Fruit fly (Drosophila melanogaster) whole organism, wandering third instar larva: ENCODE results near the gene DnaJ-1.
A peak's percentile ranks its signal among the peaks of the same experiment; 100 is the strongest.

ENCODE experiments used
- Abd-B ChIP-seq: fragments of >200 bp; optimal IDR thresholded peaks from 2 replicates; lab custom pipeline; 2017; ENCODE audit warnings: missing biosample characterization, missing genetic modification characterization
- CG32264 ChIP-seq: fragments of 200-800 bp; sonication (Bioruptor generic); optimal IDR thresholded peaks from 2 replicates; lab custom pipeline; 2016; ENCODE audit warnings: missing biosample characterization, missing genetic modification characterization
- CG9705 ChIP-seq: fragments of 200-800 bp; sonication (Bioruptor generic); optimal IDR thresholded peaks from 2 replicates; lab custom pipeline; 2018; ENCODE audit warnings: missing biosample characterization, mild to moderate bottlenecking, missing genetic modification characterization
- CrebA ChIP-seq: fragments of 200-800 bp; sonication (Bioruptor generic); optimal IDR thresholded peaks from 2 replicates; lab custom pipeline; 2016; ENCODE audit warnings: missing biosample characterization, mild to moderate bottlenecking, missing genetic modification characterization, borderline replicate concordance
- Dif ChIP-seq: fragments of 200-275, 200-300 bp; sonication (Bioruptor generic); optimal IDR thresholded peaks from 2 replicates; lab custom pipeline; 2018; ENCODE audit warnings: missing biosample characterization, missing genetic modification characterization; ENCODE audit not compliant: partially characterized antibody
- GATAd ChIP-seq: sonication (Bioruptor generic); optimal IDR thresholded peaks from 2 replicates; lab custom pipeline; 2016; ENCODE audit warnings: missing biosample characterization, missing genetic modification characterization
- HLH106 ChIP-seq: fragments of 200-800 bp; optimal IDR thresholded peaks from 3 replicates; lab custom pipeline; 2019; ENCODE audit warnings: missing biosample characterization, mild to moderate bottlenecking, missing genetic modification characterization, moderate library complexity
- Hnf4 ChIP-seq: fragments of 200-800 bp; sonication (Bioruptor generic); optimal IDR thresholded peaks from 2 replicates; lab custom pipeline; 2016; ENCODE audit warnings: missing biosample characterization, mild to moderate bottlenecking, missing genetic modification characterization
- Hr83 ChIP-seq: fragments of 200-300 bp; sonication (Bioruptor generic); optimal IDR thresholded peaks from 2 replicates; lab custom pipeline; 2016; ENCODE audit warnings: missing biosample characterization, mild to moderate bottlenecking, missing genetic modification characterization, moderate library complexity; ENCODE audit not compliant: poor library complexity, severe bottlenecking
- Jra ChIP-seq: sonication (Bioruptor generic); optimal IDR thresholded peaks from 2 replicates; lab custom pipeline; 2016; ENCODE audit warnings: missing biosample characterization, missing genetic modification characterization
- Mio ChIP-seq: sonication (Bioruptor generic); optimal IDR thresholded peaks from 2 replicates; lab custom pipeline; 2016; ENCODE audit warnings: missing biosample characterization, missing genetic modification characterization
- Myc ChIP-seq: fragments of >200 bp; optimal IDR thresholded peaks from 2 replicates; lab custom pipeline; 2017
- OdsH ChIP-seq: fragments of 200-800 bp; sonication (Bioruptor generic); optimal IDR thresholded peaks from 2 replicates; lab custom pipeline; 2016; ENCODE audit warnings: missing biosample characterization, mild to moderate bottlenecking, missing genetic modification characterization
- Rel ChIP-seq, 2 experiments: fragments of 200-800 bp; sonication (Bioruptor generic) in 1 of 2; optimal IDR thresholded peaks; 2 replicates in 1 of 2; 3 replicates in 1 of 2; lab custom pipeline; 2016 to 2019; ENCODE audit warnings: mild to moderate bottlenecking in 2 of 2, missing biosample characterization in 2 of 2, missing genetic modification characterization in 2 of 2, moderate library complexity in 1 of 2
- Sp1 ChIP-seq: fragments of 200-800 bp; sonication (Bioruptor generic); optimal IDR thresholded peaks from 3 replicates; lab custom pipeline; 2019; ENCODE audit warnings: missing biosample characterization, mild to moderate bottlenecking, missing genetic modification characterization, moderate library complexity
- Vsx2 ChIP-seq: fragments of 200-300, 225-300 bp; sonication (Bioruptor generic); optimal IDR thresholded peaks from 2 replicates; lab custom pipeline; 2018; ENCODE audit warnings: missing biosample characterization, missing genetic modification characterization; ENCODE audit not compliant: partially characterized antibody
- br ChIP-seq: fragments of 200-800 bp; sonication (Bioruptor generic); optimal IDR thresholded peaks from 2 replicates; lab custom pipeline; 2016; ENCODE audit warnings: missing biosample characterization, missing genetic modification characterization
- brk ChIP-seq: fragments of 200-800 bp; sonication (Bioruptor generic); optimal IDR thresholded peaks from 2 replicates; lab custom pipeline; 2016; ENCODE audit warnings: missing biosample characterization, mild to moderate bottlenecking, missing genetic modification characterization
- dl ChIP-seq, 2 experiments: fragments of 175-275, 200-275 bp in 1 of 2; fragments of 200-275 bp in 1 of 2; sonication (Bioruptor generic); optimal IDR thresholded peaks; lab custom pipeline; 2018; ENCODE audit warnings: mild to moderate bottlenecking in 2 of 2, missing biosample characterization in 2 of 2, missing genetic modification characterization in 2 of 2, moderate library complexity in 2 of 2; ENCODE audit not compliant: partially characterized antibody in 2 of 2, insufficient read depth in 1 of 2
- dsf ChIP-seq: sonication (Bioruptor generic); optimal IDR thresholded peaks from 2 replicates; lab custom pipeline; 2016; ENCODE audit warnings: missing biosample characterization, missing genetic modification characterization, borderline replicate concordance
- ey ChIP-seq: fragments of 200-800 bp; sonication (Bioruptor generic); optimal IDR thresholded peaks from 2 replicates; lab custom pipeline; 2016; ENCODE audit warnings: missing biosample characterization, missing genetic modification characterization
- foxo ChIP-seq, 2 experiments: fragments of 200-800 bp; sonication (Bioruptor generic); optimal IDR thresholded peaks; 2 replicates in 1 of 2; 3 replicates in 1 of 2; lab custom pipeline; 2016 to 2017; ENCODE audit warnings: missing biosample characterization in 2 of 2, missing genetic modification characterization in 2 of 2
- fru ChIP-seq: fragments of 200-800 bp; sonication (Bioruptor generic); optimal IDR thresholded peaks from 3 replicates; lab custom pipeline; 2016; ENCODE audit warnings: missing biosample characterization, mild to moderate bottlenecking, missing genetic modification characterization
- h ChIP-seq: fragments of 200-800 bp; sonication (Bioruptor generic); optimal IDR thresholded peaks from 3 replicates; lab custom pipeline; 2016; ENCODE audit warnings: missing biosample characterization, mild to moderate bottlenecking, missing genetic modification characterization
- pan ChIP-seq: fragments of >200 bp; optimal IDR thresholded peaks from 2 replicates; lab custom pipeline; 2017
- psq ChIP-seq: fragments of 200-800 bp; sonication (Bioruptor generic); optimal IDR thresholded peaks from 3 replicates; lab custom pipeline; 2017; ENCODE audit warnings: missing biosample characterization, mild to moderate bottlenecking, missing genetic modification characterization, moderate library complexity
- rgr ChIP-seq: fragments of 200-800 bp; sonication (Bioruptor generic); optimal IDR thresholded peaks from 3 replicates; lab custom pipeline; 2016; ENCODE audit warnings: missing biosample characterization, mild to moderate bottlenecking, missing genetic modification characterization
- sage ChIP-seq: fragments of 200-800 bp; sonication (Bioruptor generic); optimal IDR thresholded peaks from 2 replicates; lab custom pipeline; 2016; ENCODE audit warnings: missing biosample characterization, mild to moderate bottlenecking, missing genetic modification characterization
- sv ChIP-seq: fragments of 200-800 bp; sonication (Bioruptor generic); optimal IDR thresholded peaks from 3 replicates; lab custom pipeline; 2016; ENCODE audit warnings: missing biosample characterization, missing genetic modification characterization
- tai ChIP-seq: sonication (Bioruptor generic); optimal IDR thresholded peaks from 2 replicates; lab custom pipeline; 2016; ENCODE audit warnings: missing biosample characterization, missing genetic modification characterization
- usp ChIP-seq: fragments of >200 bp; optimal IDR thresholded peaks from 2 replicates; lab custom pipeline; 2017; ENCODE audit warnings: missing biosample characterization, missing genetic modification characterization
- woc ChIP-seq: sonication (Bioruptor generic); optimal IDR thresholded peaks from 2 replicates; lab custom pipeline; 2016; ENCODE audit warnings: missing biosample characterization, mild to moderate bottlenecking, missing genetic modification characterization

The DnaJ-1 gene

DNA sequence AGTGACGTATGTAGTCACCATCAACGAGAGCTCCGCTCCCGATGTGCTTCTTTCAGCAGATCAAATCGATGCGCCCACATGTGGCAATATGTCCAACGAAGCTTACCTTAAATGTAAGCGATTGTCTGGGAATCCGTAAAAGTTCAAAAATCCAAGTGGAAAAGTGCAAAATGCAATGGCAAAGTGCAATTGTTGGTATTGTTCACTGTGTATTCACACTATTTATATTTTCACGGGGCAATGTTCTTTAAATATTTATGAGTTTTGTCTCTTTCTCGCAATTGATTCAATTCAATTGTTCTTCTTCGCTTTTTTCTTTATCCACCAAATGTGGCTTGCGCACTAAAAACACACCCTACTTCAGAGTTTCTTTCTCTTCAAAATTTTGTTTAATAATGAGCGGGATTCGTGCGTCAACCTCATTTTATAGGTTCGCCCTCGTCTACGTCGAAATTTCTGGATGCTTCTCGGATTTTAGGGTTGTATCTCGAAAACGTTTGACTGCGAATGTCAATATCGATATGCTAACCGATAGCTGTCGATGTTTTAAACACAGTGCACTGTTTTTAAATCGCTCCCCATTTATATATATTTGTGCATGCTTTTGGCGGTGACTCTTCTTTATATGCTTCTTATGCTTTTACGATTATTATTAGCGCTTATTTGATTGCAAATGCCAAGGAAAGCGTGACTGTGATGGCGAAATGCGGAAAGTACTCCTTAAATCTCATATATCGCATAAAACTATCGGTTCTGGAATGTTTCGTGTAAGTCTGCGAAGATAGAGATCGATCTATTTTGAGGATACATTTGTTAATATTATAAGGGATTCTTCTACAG is at the start of gene DnaJ-1:
DnaJ-1 (minus strand) TSS at position 450 of the 840 bp plus-strand sequence.
- TF ChIP-seq woc (GFP tag; lab: Kevin White, UChicago) (peak; percentile 61), foxo (GFP tag; optimal IDR thresholded peaks at IDR 0.05; lab: Kevin White, UChicago) (peak in 1 of 2 experiments; percentile 37), br (GFP tag; lab: Kevin White, UChicago) (peak; percentile 12), fru (GFP tag; lab: Kevin White, UChicago) (peak; percentile 23), Mio (GFP tag; lab: Kevin White, UChicago) (no peak), rgr (GFP tag; lab: Kevin White, UChicago) (peak; percentile 51), CG9705 (GFP tag; lab: Kevin White, UChicago) (no peak), h (GFP tag; lab: Kevin White, UChicago) (peak; percentile 44), ey (GFP tag; lab: Kevin White, UChicago) (no peak), HLH106 (tag; lab: Kevin White, UChicago) (peak; percentile 8), psq (GFP tag; lab: Kevin White, UChicago) (no peak), Hr83 (GFP tag; lab: Kevin White, UChicago) (peak; percentile 72), Abd-B (GFP tag; lab: Kevin White, UChicago) (no peak), Sp1 (GFP tag; lab: Kevin White, UChicago) (peak; percentile 79), dsf (GFP tag; lab: Kevin White, UChicago) (no peak), Jra (GFP tag; lab: Kevin White, UChicago) (peak; percentile 27), OdsH (GFP tag; lab: Kevin White, UChicago) (peak; percentile 18), CG32264 (GFP tag; lab: Kevin White, UChicago) (peak; percentile 10)

DNA sequence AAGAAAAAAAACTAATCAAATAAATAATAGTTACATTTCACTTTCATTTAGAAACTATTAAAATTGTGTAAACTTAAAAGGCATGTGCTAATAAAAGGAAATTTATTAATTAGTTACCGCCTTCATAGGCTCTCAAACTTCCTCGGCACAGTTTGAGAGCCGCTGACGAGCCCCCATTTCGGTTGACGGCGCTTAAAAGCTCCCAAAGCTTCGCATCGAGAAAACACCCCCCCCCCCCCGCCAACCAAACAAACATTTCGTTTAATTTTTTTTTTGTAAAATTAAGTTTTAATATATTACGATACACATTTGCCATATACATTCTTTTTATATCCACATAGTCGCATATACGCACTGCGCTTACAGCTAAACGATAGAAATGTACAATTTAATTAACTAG is 45.3 kb upstream of the DnaJ-1 start:
- TF ChIP-seq Myc (lab: Kevin White, UChicago) (peak; percentile 15), rgr (GFP tag; lab: Kevin White, UChicago) (no peak)
- TF ChIP-seq, all 38 proteins: peak for 1

DNA sequence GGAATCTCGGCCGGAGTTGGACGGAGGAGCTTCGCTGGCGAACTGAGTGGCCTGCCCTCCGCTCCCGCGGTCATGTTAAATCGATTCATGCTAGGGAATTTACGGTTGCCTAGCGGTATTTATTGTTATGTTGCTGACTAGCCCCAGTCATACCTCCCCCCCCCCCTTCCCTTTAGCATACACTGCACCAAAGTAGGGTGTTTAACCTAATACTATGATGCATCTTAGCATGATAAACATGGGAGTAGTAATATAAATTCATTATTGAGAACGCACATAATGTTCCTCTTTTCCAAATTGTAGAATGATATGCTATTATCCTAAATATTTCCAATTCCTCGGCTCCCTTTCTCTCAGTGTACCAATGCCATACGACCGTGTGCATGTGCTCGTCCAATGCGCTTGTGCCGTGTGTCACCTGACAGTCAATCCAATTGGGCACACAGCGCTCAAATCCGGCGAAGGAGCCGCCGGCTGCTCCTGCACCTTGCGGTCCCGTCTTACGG is 44.6 kb upstream of the DnaJ-1 start, which contains the start of gene Tektin-C:
Tektin-C (minus strand) TSS at position 51 of the 506 bp plus-strand sequence.
- TF ChIP-seq GATAd (GFP tag; lab: Kevin White, UChicago): no peak
- no peak for TF ChIP-seq dl (GFP tag; optimal IDR thresholded peaks at IDR 0.05; lab: Kevin White, UChicago; ENCODE audit: insufficient read depth in 1 of 2, partially characterized antibody in 2 of 2)
- no peak for TF ChIP-seq sage

DNA sequence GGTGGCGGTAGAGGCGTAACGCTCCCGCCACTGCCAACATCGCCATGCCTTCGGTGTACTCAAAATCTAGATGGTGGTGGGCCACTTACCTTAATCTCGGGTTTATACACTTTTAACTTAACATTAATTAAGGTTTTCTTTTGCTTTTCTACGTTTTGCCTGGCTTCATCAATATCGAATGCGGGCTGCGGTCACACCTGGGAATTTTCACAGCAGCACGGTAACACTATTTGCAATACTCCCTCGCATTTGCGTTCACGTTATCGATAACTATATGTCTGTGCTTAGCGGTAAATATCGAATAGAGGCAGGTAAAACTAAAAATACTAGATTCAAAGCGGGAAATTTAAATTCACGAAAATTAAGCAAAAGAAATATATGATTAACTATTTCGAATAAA is 42.0 kb upstream of the DnaJ-1 start, which contains the start of gene Bre1:
Bre1 (minus strand) TSS at position 226 of the 400 bp plus-strand sequence.
- TF ChIP-seq Hr83 (GFP tag; lab: Kevin White, UChicago) (no peak), pan (lab: Kevin White, UChicago) (no peak), dsf (GFP tag; lab: Kevin White, UChicago) (no peak), tai (GFP tag; lab: Kevin White, UChicago) (no peak), Dif (GFP tag; lab: Kevin White, UChicago) (no peak), HLH106 (tag; lab: Kevin White, UChicago) (no peak), brk (GFP tag; lab: Kevin White, UChicago) (no peak), Hnf4 (no peak), foxo (GFP tag; optimal IDR thresholded peaks at IDR 0.05; lab: Kevin White, UChicago) (no peak), Jra (GFP tag; lab: Kevin White, UChicago) (no peak), Vsx2 (GFP tag; lab: Kevin White, UChicago) (no peak), woc (GFP tag; lab: Kevin White, UChicago) (no peak), usp (GFP tag; lab: Kevin White, UChicago) (no peak), OdsH (GFP tag; lab: Kevin White, UChicago) (no peak), Sp1 (GFP tag; lab: Kevin White, UChicago) (no peak), Rel (GFP tag; optimal IDR thresholded peaks at IDR 0.05; lab: Kevin White, UChicago) (no peak), Rel (tag; optimal IDR thresholded peaks at IDR 0.05; lab: Kevin White, UChicago) (no peak), CrebA (no peak), br (GFP tag; lab: Kevin White, UChicago) (no peak), ey (GFP tag; lab: Kevin White, UChicago) (no peak), sv (GFP tag; lab: Kevin White, UChicago) (no peak)
